Worm (Caenorhabditis elegans): ENCODE results near the gene lgc-4.

Gene lgc-4

ce11 chrX:9242123-9242522 is at the start of gene lgc-4:
Gene lgc-4 (minus strand): TSS chrX:9242223.
- TF ChIP-seq pha-4 (tag; optimal IDR thresholded peaks at IDR 0.05) (no peak), F23B12.7 (tag; optimal IDR thresholded peaks at IDR 0.05; ENCODE audit: insufficient read depth) (no peak), fkh-3 (tag; optimal IDR thresholded peaks at IDR 0.05) (no peak), bed-1 (GFP tag; IDR thresholded peaks at IDR 0.05) (no peak), ceh-40 (GFP tag; IDR thresholded peaks at IDR 0.05) (no peak), let-607 (tag; optimal IDR thresholded peaks at IDR 0.05) (no peak), aptf-3 (GFP tag; IDR thresholded peaks at IDR 0.05) (no peak), lin-35 (GFP tag; optimal IDR thresholded peaks at IDR 0.05) (no peak), dox-1 (GFP tag; IDR thresholded peaks at IDR 0.05) (no peak), Y79H2A.3 (GFP tag; conservative IDR thresholded peaks at IDR 0.05) (no peak), nhr-90 (tag; optimal IDR thresholded peaks at IDR 0.05) (no peak)

DNA sequence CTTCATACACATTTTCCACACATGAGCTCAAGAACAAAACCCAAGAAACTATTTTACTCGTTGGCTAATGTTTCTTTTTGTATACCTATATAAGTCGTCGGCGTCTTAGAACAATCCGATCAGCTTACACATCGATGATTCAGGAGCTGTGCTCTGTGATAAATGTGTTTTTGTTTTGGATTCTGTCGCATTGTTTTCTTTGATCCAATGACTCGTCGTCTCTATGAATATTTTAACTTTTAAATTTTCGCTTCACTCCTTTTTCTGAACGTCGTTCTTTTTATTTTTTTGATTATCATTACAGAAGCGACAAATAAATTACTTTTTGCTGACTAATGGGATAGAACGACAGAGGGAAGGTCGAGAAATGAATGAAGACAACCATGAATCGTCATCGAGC is 49.3 kb upstream of the lgc-4 start, which contains the start of gene B0416.3:
Gene B0416.3 (plus strand): TSS at position 301 of the 400 bp plus-strand sequence.
- no peak for TF ChIP-seq ceh-27 (GFP tag; optimal IDR thresholded peaks at IDR 0.05)
- no peak for TF ChIP-seq snpc-3.4 (tag; optimal IDR thresholded peaks at IDR 0.05)
- no peak for TF ChIP-seq ceh-100 (GFP tag; IDR thresholded peaks at IDR 0.05)
- no peak for TF ChIP-seq hlh-26 (GFP tag; conservative IDR thresholded peaks at IDR 0.05)
- TF ChIP-seq F49E8.2 (tag; optimal IDR thresholded peaks at IDR 0.05; ENCODE audit: insufficient read depth), result no peak
- TF ChIP-seq ztf-22 (GFP tag; optimal IDR thresholded peaks at IDR 0.05), result no peak
- TF ChIP-seq hrde-1 (tag; optimal IDR thresholded peaks at IDR 0.05; ENCODE audit: borderline replicate concordance), result no peak
- no peak for TF ChIP-seq ztf-28 (GFP tag; IDR thresholded peaks at IDR 0.05)
- TF ChIP-seq ztf-18 (tag; optimal IDR thresholded peaks at IDR 0.05), result no peak
- no peak for TF ChIP-seq die-1 (tag; optimal IDR thresholded peaks at IDR 0.05)
- TF ChIP-seq madf-8 (GFP tag; conservative IDR thresholded peaks at IDR 0.05), result no peak
- TF ChIP-seq F57C9.4 (tag; optimal IDR thresholded peaks at IDR 0.05), result no peak

- no peak for TF ChIP-seq madf-3 (GFP tag; IDR thresholded peaks at IDR 0.05)
- TF ChIP-seq efl-1 (GFP tag; optimal IDR thresholded peaks at IDR 0.05), result no peak
- TF ChIP-seq akir-1 (GFP tag; optimal IDR thresholded peaks at IDR 0.05), result no peak
- no peak for TF ChIP-seq ceh-58 (GFP tag; IDR thresholded peaks at IDR 0.05)
- TF ChIP-seq unc-130 (GFP tag; optimal IDR thresholded peaks at IDR 0.05), result no peak
- TF ChIP-seq chd-7 (tag; optimal IDR thresholded peaks at IDR 0.05), result no peak
- TF ChIP-seq Y53F4B.3 (GFP tag; IDR thresholded peaks at IDR 0.05), result no peak
- TF ChIP-seq let-607 (tag; optimal IDR thresholded peaks at IDR 0.05), result no peak
- no peak for TF ChIP-seq lag-1 (GFP tag; IDR thresholded peaks at IDR 0.05)
These were observed 41.0 kb upstream of the lgc-4 start, which contains the start of gene B0416.11 for ce11 chrX:9283026-9283425. Gene B0416.11 (minus strand): TSS chrX:9283126.

ce11 chrX:9278653-9279052 is 36.6 kb upstream of the lgc-4 start, which contains the start of gene B0416.4:
Gene B0416.4 (plus strand): TSS chrX:9278953.
- no peak for TF ChIP-seq ets-4 (GFP tag; optimal IDR thresholded peaks at IDR 0.05)
- TF ChIP-seq madf-8 (GFP tag; conservative IDR thresholded peaks at IDR 0.05), result no peak
- no peak for TF ChIP-seq aptf-3 (GFP tag; IDR thresholded peaks at IDR 0.05)
- TF ChIP-seq unc-62 (GFP tag; optimal IDR thresholded peaks at IDR 0.05), result no peak
- no peak for TF ChIP-seq zim-3 (tag; optimal IDR thresholded peaks at IDR 0.05)
- no peak for TF ChIP-seq him-1 (tag; optimal IDR thresholded peaks at IDR 0.05)
- no peak for TF ChIP-seq ama-1 (optimal IDR thresholded peaks at IDR 0.05)
- TF ChIP-seq ama-1 (GFP tag; optimal IDR thresholded peaks at IDR 0.05), result no peak
- no peak for TF ChIP-seq ztf-22 (GFP tag; optimal IDR thresholded peaks at IDR 0.05)
- no peak for TF ChIP-seq B0035.1 (tag; optimal IDR thresholded peaks at IDR 0.05)
- TF ChIP-seq attf-3 (GFP tag; conservative IDR thresholded peaks at IDR 0.05), result no peak
- no peak for TF ChIP-seq ztf-18 (tag; optimal IDR thresholded peaks at IDR 0.05)
- no peak for TF ChIP-seq ceh-58 (GFP tag; IDR thresholded peaks at IDR 0.05)
- TF ChIP-seq F39B2.1 (GFP tag; IDR thresholded peaks at IDR 0.05), result no peak
- TF ChIP-seq madf-6 (GFP tag; IDR thresholded peaks at IDR 0.05), result no peak
- TF ChIP-seq lsy-27 (tag; optimal IDR thresholded peaks at IDR 0.05; ENCODE audit: borderline replicate concordance, insufficient read depth), result no peak
- TF ChIP-seq repo-1 (tag; optimal IDR thresholded peaks at IDR 0.05), result no peak
- TF ChIP-seq Y95B8A.8 (GFP tag; IDR thresholded peaks at IDR 0.05), result no peak
- no peak for TF ChIP-seq F37B4.10 (GFP tag; IDR thresholded peaks at IDR 0.05)

All from whole organism, young adult.